Worm (Caenorhabditis elegans): ENCODE results near the gene ZK177.11.

Gene ZK177.11

DNA sequence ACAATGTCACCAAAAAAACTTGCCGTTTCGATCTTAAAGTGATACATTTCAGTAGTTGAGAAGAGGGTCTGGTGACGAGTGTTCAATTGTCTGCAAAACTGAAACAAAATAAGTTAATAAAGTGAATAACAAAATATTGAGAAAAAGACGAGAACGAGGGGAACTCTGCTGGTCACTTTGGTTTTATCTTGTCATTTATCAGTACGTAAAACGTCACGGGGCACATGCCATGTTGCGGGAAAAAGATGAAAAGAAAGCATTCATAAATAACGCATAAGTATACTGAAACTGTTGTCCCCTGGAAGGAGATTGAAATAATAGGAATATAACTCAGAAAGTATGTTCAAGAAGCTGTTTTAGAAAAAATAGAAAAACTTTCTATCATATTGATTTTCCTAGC lies 7.9 kb upstream of the ZK177.11 start, which contains the start of gene sahd-1:
Gene sahd-1, minus strand, starts transcription at position 100 of the 400 bp plus-strand sequence.
- TF ChIP-seq mep-1 (tag; optimal IDR thresholded peaks at IDR 0.05) (no peak), drap-1 (GFP tag; optimal IDR thresholded peaks at IDR 0.05) (no peak), elt-1 (tag; optimal IDR thresholded peaks at IDR 0.05; ENCODE audit: borderline replicate concordance, insufficient read depth) (no peak), lsy-2 (tag; optimal IDR thresholded peaks at IDR 0.05) (no peak), mls-2 (tag; optimal IDR thresholded peaks at IDR 0.05) (no peak), zip-8 (tag; optimal IDR thresholded peaks at IDR 0.05) (no peak), flh-1 (GFP tag; optimal IDR thresholded peaks at IDR 0.05) (no peak)

DNA sequence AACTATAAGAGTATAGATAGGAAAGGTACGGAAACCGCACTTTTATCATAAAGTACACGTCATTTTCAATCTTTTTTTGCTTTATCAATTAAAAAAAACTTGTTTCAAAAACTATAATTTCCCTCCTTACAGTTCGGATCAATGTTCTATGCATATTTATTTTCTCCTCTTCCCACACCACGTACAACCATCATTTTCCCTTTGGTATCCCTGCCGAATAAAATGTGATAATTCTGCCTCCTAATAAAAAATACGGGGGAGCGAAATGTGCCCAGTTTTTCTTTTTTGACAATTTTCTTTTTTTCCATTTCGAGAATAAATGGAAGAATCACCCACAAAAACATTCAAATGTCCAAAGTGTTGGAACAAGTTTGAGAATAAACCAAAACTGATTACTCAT lies 7.2 kb upstream of the ZK177.11 start, which contains the start of gene ZK177.3:
Gene ZK177.3, plus strand, starts transcription at position 301 of the 400 bp plus-strand sequence.
- TF ChIP-seq elt-3 (tag; optimal IDR thresholded peaks at IDR 0.05) = no peak
- no peak for TF ChIP-seq unc-39 (tag; optimal IDR thresholded peaks at IDR 0.05)
- no peak for TF ChIP-seq ceh-83 (GFP tag; optimal IDR thresholded peaks at IDR 0.05)
- TF ChIP-seq blmp-1 (tag; optimal IDR thresholded peaks at IDR 0.05) = no peak
- TF ChIP-seq nhr-28 (tag; optimal IDR thresholded peaks at IDR 0.05) = no peak
- no peak for TF ChIP-seq bed-3 (GFP tag; optimal IDR thresholded peaks at IDR 0.05)
- no peak for TF ChIP-seq ces-1 (GFP tag; optimal IDR thresholded peaks at IDR 0.05)
- no peak for TF ChIP-seq drap-1 (GFP tag; optimal IDR thresholded peaks at IDR 0.05)
- no peak for TF ChIP-seq lin-13 (tag; optimal IDR thresholded peaks at IDR 0.05)
- no peak for TF ChIP-seq elt-1 (tag; optimal IDR thresholded peaks at IDR 0.05; ENCODE audit: borderline replicate concordance, insufficient read depth)

DNA sequence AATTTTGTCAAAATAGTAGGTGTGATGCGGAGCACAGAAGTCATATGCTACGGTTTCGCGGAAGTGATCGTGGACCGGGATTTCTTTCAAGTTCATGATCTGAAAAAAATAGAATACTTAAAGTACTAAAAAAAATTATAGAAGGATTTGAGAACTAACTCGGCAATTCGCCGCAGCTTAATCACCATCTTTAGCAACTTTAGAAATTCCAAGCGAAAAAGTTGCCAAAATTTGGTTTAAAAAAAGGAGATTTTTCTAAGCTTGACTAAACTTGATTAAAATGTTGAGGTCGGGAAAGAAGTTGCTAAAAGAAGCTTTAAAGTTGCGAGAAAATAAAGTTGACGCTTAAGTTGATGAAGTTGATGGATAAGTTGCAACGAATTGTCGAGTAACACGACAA lies 5.1 kb upstream of the ZK177.11 start, which contains the start of gene ZK177.9:
Gene ZK177.9, minus strand, starts transcription at position 101 of the 400 bp plus-strand sequence.
- TF ChIP-seq pha-4 (tag; optimal IDR thresholded peaks at IDR 0.05) (no peak), ceh-39 (tag; optimal IDR thresholded peaks at IDR 0.05) (no peak), snpc-4 (tag; optimal IDR thresholded peaks at IDR 0.05) (no peak), ham-2 (GFP tag; optimal IDR thresholded peaks at IDR 0.05) (no peak), lin-32 (GFP tag; optimal IDR thresholded peaks at IDR 0.05) (no peak), mls-2 (tag; optimal IDR thresholded peaks at IDR 0.05) (no peak), unc-120 (tag; optimal IDR thresholded peaks at IDR 0.05; ENCODE audit: poor library complexity, severe bottlenecking) (no peak), nhr-28 (tag; optimal IDR thresholded peaks at IDR 0.05) (no peak), ztf-11 (tag; optimal IDR thresholded peaks at IDR 0.05) (no peak), tbx-8 (GFP tag; optimal IDR thresholded peaks at IDR 0.05) (no peak), cnd-1 (tag; optimal IDR thresholded peaks at IDR 0.05) (no peak), elt-1 (tag; optimal IDR thresholded peaks at IDR 0.05; ENCODE audit: borderline replicate concordance, insufficient read depth) (no peak), M03D4.4 (tag; optimal IDR thresholded peaks at IDR 0.05) (no peak)

DNA sequence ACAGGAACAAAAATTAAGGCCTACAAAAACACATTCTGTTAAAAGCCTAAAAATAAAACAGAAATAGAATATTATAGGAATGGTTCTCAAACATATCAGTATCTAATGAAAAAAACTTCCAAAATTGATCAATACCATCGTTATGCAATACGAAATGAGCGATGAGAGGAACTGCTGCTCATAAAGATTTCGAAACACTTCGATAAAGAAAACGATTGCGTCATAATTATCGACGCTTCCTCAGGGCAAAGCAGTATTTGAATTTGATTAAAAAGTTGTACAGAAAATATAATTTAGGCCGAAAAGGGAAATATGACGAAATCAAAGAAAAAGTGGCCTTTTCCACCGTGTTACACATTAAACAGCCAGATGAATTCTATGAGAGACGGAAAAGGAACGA lies 4.7 kb upstream of the ZK177.11 start:
- TF ChIP-seq zip-8 (tag; optimal IDR thresholded peaks at IDR 0.05) = peak; percentile 96
- no peak for TF ChIP-seq ham-2 (GFP tag; optimal IDR thresholded peaks at IDR 0.05)
- no peak for TF ChIP-seq mls-2 (tag; optimal IDR thresholded peaks at IDR 0.05)
- no peak for TF ChIP-seq ceh-43 (GFP tag; optimal IDR thresholded peaks at IDR 0.05)
- no peak for TF ChIP-seq lsy-2 (tag; optimal IDR thresholded peaks at IDR 0.05)
- TF ChIP-seq nhr-12 (tag; optimal IDR thresholded peaks at IDR 0.05) = no peak
- no peak for TF ChIP-seq unc-39 (tag; optimal IDR thresholded peaks at IDR 0.05)
- TF ChIP-seq hlh-1 (tag; optimal IDR thresholded peaks at IDR 0.05) = no peak

DNA sequence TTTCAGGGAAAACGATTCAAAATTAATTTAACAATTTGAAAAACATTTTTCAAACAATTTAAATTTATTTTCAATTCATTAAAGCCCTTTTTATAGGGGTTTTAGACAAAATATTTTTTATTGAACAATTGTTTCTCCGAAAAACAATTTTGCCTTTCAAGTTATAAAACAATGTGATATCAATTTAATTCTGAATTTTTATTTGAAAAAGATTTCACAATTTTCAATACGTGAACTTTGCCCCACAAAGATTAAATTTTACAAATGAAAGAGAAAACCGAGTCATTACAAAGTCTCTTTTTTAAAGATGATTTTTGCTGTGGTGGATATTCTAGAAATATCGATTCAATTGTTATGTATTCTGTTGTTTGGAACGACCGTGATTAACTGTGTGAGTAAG lies 3.8 kb upstream of the ZK177.11 start, which contains the start of gene ZK177.2:
Gene ZK177.2, plus strand, starts transcription at position 301 of the 400 bp plus-strand sequence.
- TF ChIP-seq nhr-2 (tag; optimal IDR thresholded peaks at IDR 0.05) = no peak
- no peak for TF ChIP-seq lin-32 (GFP tag; optimal IDR thresholded peaks at IDR 0.05)
- TF ChIP-seq elt-1 (tag; optimal IDR thresholded peaks at IDR 0.05; ENCODE audit: borderline replicate concordance, insufficient read depth) = no peak
- TF ChIP-seq drap-1 (GFP tag; optimal IDR thresholded peaks at IDR 0.05) = no peak
- no peak for TF ChIP-seq hlh-1 (tag; optimal IDR thresholded peaks at IDR 0.05)
- TF ChIP-seq ceh-83 (GFP tag; optimal IDR thresholded peaks at IDR 0.05) = no peak
- no peak for TF ChIP-seq sem-2 (GFP tag; optimal IDR thresholded peaks at IDR 0.05)
- no peak for TF ChIP-seq sptf-1 (tag; optimal IDR thresholded peaks at IDR 0.05)
- no peak for TF ChIP-seq tbx-8 (GFP tag; optimal IDR thresholded peaks at IDR 0.05)
- TF ChIP-seq pha-4 (tag; optimal IDR thresholded peaks at IDR 0.05) = no peak
- no peak for TF ChIP-seq nhr-12 (tag; optimal IDR thresholded peaks at IDR 0.05)
- TF ChIP-seq nhr-76 (tag; optimal IDR thresholded peaks at IDR 0.05) = no peak
- no peak for TF ChIP-seq mab-5 (tag; optimal IDR thresholded peaks at IDR 0.05)
- TF ChIP-seq zip-8 (tag; optimal IDR thresholded peaks at IDR 0.05) = no peak
- TF ChIP-seq flh-1 (GFP tag; optimal IDR thresholded peaks at IDR 0.05) = no peak
